Fruit fly (Drosophila melanogaster) whole organism, adult: ENCODE measurements around the gene CG7888.

ENCODE experiments used
- CG11617 ChIP-seq: fragments of 200-800 bp; sonication (Bioruptor generic); optimal IDR thresholded peaks from 2 replicates; lab custom pipeline; 2017; ENCODE audit warnings: mild to moderate bottlenecking, missing biosample characterization, missing genetic modification reagents, missing genetic modification characterization
- CG12768 ChIP-seq: fragments of 200-800 bp; sonication (Bioruptor generic); optimal IDR thresholded peaks from 2 replicates; lab custom pipeline; 2017; ENCODE audit warnings: missing biosample characterization, missing genetic modification characterization, mild to moderate bottlenecking, moderate library complexity, missing genetic modification reagents
- CG14711 ChIP-seq: fragments of 200-800 bp; sonication (Bioruptor generic); optimal IDR thresholded peaks from 2 replicates; lab custom pipeline; 2018; ENCODE audit warnings: missing biosample characterization, mild to moderate bottlenecking, missing genetic modification characterization, moderate library complexity
- CG1620 ChIP-seq: fragments of 200-800 bp; sonication (Bioruptor generic); optimal IDR thresholded peaks from 2 replicates; lab custom pipeline; 2016; ENCODE audit warnings: missing biosample characterization, missing genetic modification characterization
- CG33017 ChIP-seq: fragments of 200-800 bp; sonication (Bioruptor generic); optimal IDR thresholded peaks from 2 replicates; lab custom pipeline; 2018; ENCODE audit warnings: missing biosample characterization, mild to moderate bottlenecking, missing genetic modification characterization, moderate library complexity
- CG5204 ChIP-seq: fragments of 200-800 bp; sonication (Bioruptor generic); optimal IDR thresholded peaks from 2 replicates; lab custom pipeline; 2016; ENCODE audit warnings: missing biosample characterization, missing genetic modification characterization
- CG7045 ChIP-seq: fragments of 200-800 bp; sonication (Bioruptor generic); optimal IDR thresholded peaks from 2 replicates; lab custom pipeline; 2017; ENCODE audit warnings: missing biosample characterization, mild to moderate bottlenecking, missing genetic modification characterization
- CG7101 ChIP-seq: fragments of 200-800 bp; sonication (Bioruptor generic); optimal IDR thresholded peaks from 2 replicates; lab custom pipeline; 2018; ENCODE audit warnings: missing biosample characterization, mild to moderate bottlenecking, missing genetic modification characterization, moderate library complexity
- Clk ChIP-seq: fragments of 200-800 bp; sonication (Bioruptor generic); optimal IDR thresholded peaks from 2 replicates; lab custom pipeline; 2017; ENCODE audit warnings: missing biosample characterization, missing genetic modification characterization
- Crg-1 ChIP-seq: fragments of 200-800 bp; sonication (Bioruptor generic); optimal IDR thresholded peaks from 2 replicates; lab custom pipeline; 2016; ENCODE audit warnings: missing biosample characterization, missing genetic modification characterization
- Hr96 ChIP-seq: fragments of 200-800 bp; sonication (Bioruptor generic); optimal IDR thresholded peaks from 2 replicates; lab custom pipeline; 2016; ENCODE audit warnings: missing biosample characterization, missing genetic modification characterization
- Mnt ChIP-seq: fragments of 200-800 bp; sonication (Bioruptor generic); optimal IDR thresholded peaks from 2 replicates; lab custom pipeline; 2016; ENCODE audit warnings: missing biosample characterization, mild to moderate bottlenecking, missing genetic modification characterization
- bab1 ChIP-seq: fragments of 200-800 bp; sonication (Bioruptor generic); optimal IDR thresholded peaks from 3 replicates; lab custom pipeline; 2019; ENCODE audit warnings: missing biosample characterization, mild to moderate bottlenecking, missing genetic modification characterization, moderate library complexity
- cic ChIP-seq: fragments of 200-800 bp; sonication (Bioruptor generic); optimal IDR thresholded peaks from 2 replicates; lab custom pipeline; 2017; ENCODE audit warnings: missing biosample characterization, mild to moderate bottlenecking, missing genetic modification characterization, moderate library complexity
- cnc ChIP-seq, 2 experiments: fragments of >200 bp; optimal IDR thresholded peaks; 2 replicates each; lab custom pipeline; 2017
- kay ChIP-seq: fragments of 200-800 bp; sonication (Bioruptor generic); peaks from one replicate; lab custom pipeline; 2016; ENCODE audit warnings: missing biosample characterization, missing genetic modification characterization, borderline replicate concordance
- ovo ChIP-seq: fragments of 200-800 bp; sonication (Bioruptor generic); optimal IDR thresholded peaks from 2 replicates; lab custom pipeline; 2016; ENCODE audit warnings: missing biosample characterization, missing genetic modification characterization
- pad ChIP-seq: fragments of 200-800 bp; sonication (Bioruptor generic); optimal IDR thresholded peaks from 3 replicates; lab custom pipeline; 2017; ENCODE audit warnings: missing biosample characterization, missing genetic modification characterization, mild to moderate bottlenecking, moderate library complexity, missing genetic modification reagents
- tj ChIP-seq: fragments of 200-800 bp; sonication (Bioruptor generic); optimal IDR thresholded peaks from 3 replicates; lab custom pipeline; 2017; ENCODE audit warnings: missing biosample characterization, mild to moderate bottlenecking, missing genetic modification characterization, moderate library complexity
- toe ChIP-seq: fragments of 200-800 bp; sonication (Bioruptor generic); optimal IDR thresholded peaks from 2 replicates; lab custom pipeline; 2016; ENCODE audit warnings: missing biosample characterization, missing genetic modification characterization

The CG7888 gene

dm6 chr3L:11027279-11027678 is 26.6 kb upstream of the CG7888 start, which contains the start of gene CG32081:
CG32081 (plus strand) TSS chr3L:11027579.
- TF ChIP-seq CG12768 (GFP tag; lab: Kevin White, UChicago): no peak
- TF ChIP-seq Hr96 (GFP tag; lab: Kevin White, UChicago): no peak
- no peak for TF ChIP-seq CG7101 (tag; lab: Kevin White, UChicago)
- no peak for TF ChIP-seq CG5204 (GFP tag; lab: Kevin White, UChicago)
- TF ChIP-seq CG14711 (tag; lab: Kevin White, UChicago): no peak
- no peak for TF ChIP-seq toe (GFP tag; lab: Kevin White, UChicago)
- TF ChIP-seq ovo (GFP tag; lab: Kevin White, UChicago): no peak

- TF ChIP-seq CG11617 (GFP tag; lab: Kevin White, UChicago): no peak
- no peak for TF ChIP-seq cic (GFP tag; lab: Kevin White, UChicago)
- TF ChIP-seq CG5204 (GFP tag; lab: Kevin White, UChicago): no peak
- no peak for TF ChIP-seq pad (GFP tag; lab: Kevin White, UChicago)
- no peak for TF ChIP-seq Mnt (GFP tag; lab: Kevin White, UChicago)
- TF ChIP-seq CG7045 (GFP tag; lab: Kevin White, UChicago): no peak
- no peak for TF ChIP-seq tj (GFP tag; lab: Kevin White, UChicago)
- TF ChIP-seq cnc (optimal IDR thresholded peaks at IDR 0.05; lab: Kevin White, UChicago): no peak
- no peak for TF ChIP-seq Clk (GFP tag; lab: Kevin White, UChicago)
Measured at dm6 chr3L:11031784-11032183, 22.1 kb upstream of the CG7888 start.

dm6 chr3L:11033327-11033975 is 20.4 kb upstream of the CG7888 start:
- TF ChIP-seq CG1620: no peak
- no peak for TF ChIP-seq CG33017
- TF ChIP-seq CG7101 (tag; lab: Kevin White, UChicago): no peak
- TF ChIP-seq Clk (GFP tag; lab: Kevin White, UChicago): no peak
- TF ChIP-seq kay (GFP tag; lab: Kevin White, UChicago): no peak
- TF ChIP-seq cnc (optimal IDR thresholded peaks at IDR 0.05; lab: Kevin White, UChicago): no peak
- TF ChIP-seq tj (GFP tag; lab: Kevin White, UChicago): no peak
- no peak for TF ChIP-seq cic (GFP tag; lab: Kevin White, UChicago)
- TF ChIP-seq ovo (GFP tag; lab: Kevin White, UChicago): no peak
- no peak for TF ChIP-seq Mnt (GFP tag; lab: Kevin White, UChicago)
- no peak for TF ChIP-seq toe (GFP tag; lab: Kevin White, UChicago)
- no peak for TF ChIP-seq Crg-1
- TF ChIP-seq CG11617 (GFP tag; lab: Kevin White, UChicago): no peak
- TF ChIP-seq CG5204 (GFP tag; lab: Kevin White, UChicago): no peak
- no peak for TF ChIP-seq CG12768 (GFP tag; lab: Kevin White, UChicago)
- TF ChIP-seq pad (GFP tag; lab: Kevin White, UChicago): no peak

- TF ChIP-seq cnc (optimal IDR thresholded peaks at IDR 0.05; lab: Kevin White, UChicago) (no peak), ovo (GFP tag; lab: Kevin White, UChicago) (no peak), tj (GFP tag; lab: Kevin White, UChicago) (no peak), bab1 (no peak), Crg-1 (no peak), CG7101 (tag; lab: Kevin White, UChicago) (no peak), kay (GFP tag; lab: Kevin White, UChicago) (no peak), toe (GFP tag; lab: Kevin White, UChicago) (no peak), cic (GFP tag; lab: Kevin White, UChicago) (no peak), Hr96 (GFP tag; lab: Kevin White, UChicago) (no peak), Clk (GFP tag; lab: Kevin White, UChicago) (no peak), Mnt (GFP tag; lab: Kevin White, UChicago) (no peak), pad (GFP tag; lab: Kevin White, UChicago) (no peak), CG11617 (GFP tag; lab: Kevin White, UChicago) (no peak), CG14711 (tag; lab: Kevin White, UChicago) (no peak)
Measured at dm6 chr3L:11035039-11035438, 18.8 kb upstream of the CG7888 start.

- TF ChIP-seq kay (GFP tag; lab: Kevin White, UChicago) (peak; percentile 47), CG11617 (GFP tag; lab: Kevin White, UChicago) (no peak)
Measured at dm6 chr3L:11041193-11041592, 12.6 kb upstream of the CG7888 start.

- peak; percentile 97 for TF ChIP-seq tj (GFP tag; lab: Kevin White, UChicago)
- TF ChIP-seq cic (GFP tag; lab: Kevin White, UChicago): no peak
Measured at dm6 chr3L:11043650-11044049, 10.2 kb upstream of the CG7888 start.

- no peak for TF ChIP-seq cic (GFP tag; lab: Kevin White, UChicago)
- TF ChIP-seq tj (GFP tag; lab: Kevin White, UChicago): peak; percentile 99
- TF ChIP-seq Hr96 (GFP tag; lab: Kevin White, UChicago): no peak
Measured at dm6 chr3L:11045009-11045408, 8.8 kb upstream of the CG7888 start.
